Fruit fly (Drosophila melanogaster): ENCODE results near the gene dls.

Gene dls

DNA sequence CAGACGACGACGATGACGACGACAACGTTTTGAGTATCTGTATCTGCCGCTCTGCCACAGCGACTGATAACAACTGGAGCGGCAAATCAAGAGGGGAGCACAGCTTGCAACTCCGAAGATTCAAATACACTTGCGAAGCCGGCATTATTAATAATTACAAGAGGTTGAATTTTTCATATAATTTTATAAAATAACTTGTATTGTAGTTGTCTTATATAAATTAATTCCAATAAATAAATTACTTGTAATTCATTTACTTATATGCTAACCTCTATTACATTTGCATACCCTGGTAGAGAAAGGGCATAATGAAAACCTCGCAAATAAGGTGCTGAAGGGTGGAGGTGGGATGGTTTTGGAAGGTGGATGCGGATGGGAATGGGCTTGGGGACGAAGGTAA, 3.0 kb downstream of the dls start (continued):
- TF ChIP-seq CG3032 (tag; optimal IDR thresholded peaks at IDR 0.05) (peak; percentile 76), CG9139 (GFP tag; optimal IDR thresholded peaks at IDR 0.05) (peak; percentile 15), CG31627 (GFP tag; optimal IDR thresholded peaks at IDR 0.05) (peak; percentile 41), CG8632 (GFP tag; optimal IDR thresholded peaks at IDR 0.05) (peak; percentile 73), ss (GFP tag; optimal IDR thresholded peaks at IDR 0.05) (peak; percentile 48 to 68), CG15336 (GFP tag; IDR thresholded peaks at IDR 0.05) (peak; percentile 50; the same call in 1 of the 2 replicates), CG6163 (GFP tag; IDR thresholded peaks at IDR 0.05) (peak; percentile 56; the same call in 2 of the 3 replicates), svp (GFP tag) (peak; percentile 90), Met (GFP tag; optimal IDR thresholded peaks at IDR 0.05) (peak; percentile 62), CG1621 (tag; optimal IDR thresholded peaks at IDR 0.05) (peak; percentile 42), Ets21C (GFP tag; optimal IDR thresholded peaks at IDR 0.05) (no peak), CG10631 (GFP tag; optimal IDR thresholded peaks at IDR 0.05) (peak; percentile 70), CG7368 (GFP tag; optimal IDR thresholded peaks at IDR 0.05) (peak; percentile 71)

dm6 chr3L:16208053-16208838, 7.1 kb downstream of the dls start:
- TF ChIP-seq CG8119 (GFP tag; IDR thresholded peaks at IDR 0.05) (0 out of 3 replicates have a peak, but pooled peaks have one; percentile 18), ss (GFP tag; optimal IDR thresholded peaks at IDR 0.05) (peak in 1 of 2 experiments; percentile 65), svp (GFP tag) (no peak), CG31627 (GFP tag; optimal IDR thresholded peaks at IDR 0.05) (no peak), dsx (GFP tag; optimal IDR thresholded peaks at IDR 0.05; ENCODE audit: poor library complexity, severe bottlenecking) (peak; percentile 26), CG34406 (GFP tag; optimal IDR thresholded peaks at IDR 0.05) (peak; percentile 3), salr (GFP tag; optimal IDR thresholded peaks at IDR 0.05) (peak in 1 of 2 experiments; percentile 21), Sox102F (GFP tag; optimal IDR thresholded peaks at IDR 0.05) (no peak), Eip78C (GFP tag) (peak; percentile 42), CG3032 (tag; optimal IDR thresholded peaks at IDR 0.05) (peak; percentile 57), CG10631 (GFP tag; optimal IDR thresholded peaks at IDR 0.05) (peak; percentile 18), CG11902 (GFP tag; optimal IDR thresholded peaks at IDR 0.05) (no peak), OdsH (GFP tag; optimal IDR thresholded peaks at IDR 0.05) (peak; percentile 20), Ets96B (tag; optimal IDR thresholded peaks at IDR 0.05) (peak; percentile 68), CG10669 (GFP tag; optimal IDR thresholded peaks at IDR 0.05) (peak; percentile 10), CG6808 (GFP tag; optimal IDR thresholded peaks at IDR 0.05) (peak; percentile 24), CG32006 (GFP tag; optimal IDR thresholded peaks at IDR 0.05) (peak; percentile 31)

DNA sequence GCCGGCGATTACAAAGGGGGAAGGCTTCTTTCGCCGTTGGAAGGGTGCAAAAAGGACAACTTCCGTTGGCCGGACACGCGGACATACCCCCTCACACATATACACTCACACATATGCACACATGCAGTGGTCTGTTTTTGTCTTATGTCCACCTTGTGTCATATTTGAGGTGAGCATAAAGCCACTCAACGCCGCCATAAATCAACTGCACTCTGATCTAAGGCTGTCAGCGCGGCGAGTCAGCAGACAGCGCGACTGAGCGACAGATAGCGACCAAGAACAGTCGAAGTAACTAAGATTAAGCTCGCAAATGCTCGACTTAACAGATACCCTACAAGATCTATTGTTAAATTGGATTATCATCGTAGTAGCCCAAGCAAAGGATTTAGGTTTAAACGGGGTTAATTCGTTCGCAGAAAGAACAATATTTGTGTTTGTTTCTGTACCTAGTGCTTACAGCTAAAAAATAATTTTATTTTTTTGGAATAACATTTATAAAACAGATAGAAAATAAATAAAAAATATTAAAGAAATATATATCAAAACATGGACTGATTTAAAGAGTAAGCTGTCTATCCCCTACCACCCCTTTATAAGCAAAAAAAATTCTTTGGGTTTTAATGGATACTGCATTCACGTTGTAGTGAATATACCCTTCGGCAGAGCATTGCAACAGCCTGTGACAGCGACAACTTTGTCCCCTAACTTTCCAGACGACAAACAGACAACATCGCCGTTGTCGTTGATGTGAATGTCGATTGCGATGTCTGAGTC, 7.9 kb downstream of the dls start:
- TF ChIP-seq CG10631 (GFP tag; optimal IDR thresholded peaks at IDR 0.05) (peak; percentile 37), lz (GFP tag; optimal IDR thresholded peaks at IDR 0.05) (peak; percentile 0), CG7368 (GFP tag; optimal IDR thresholded peaks at IDR 0.05) (no peak), CG4318 (GFP tag; optimal IDR thresholded peaks at IDR 0.05) (peak; percentile 27), CG8119 (GFP tag; IDR thresholded peaks at IDR 0.05) (no peak), net (GFP tag; optimal IDR thresholded peaks at IDR 0.05) (no peak), acj6 (GFP tag; optimal IDR thresholded peaks at IDR 0.05) (peak; percentile 37), CG11902 (GFP tag; optimal IDR thresholded peaks at IDR 0.05) (no peak), Blimp-1 (GFP tag; optimal IDR thresholded peaks at IDR 0.05) (no peak), Sox15 (GFP tag; optimal IDR thresholded peaks at IDR 0.05) (peak; percentile 14), ss (GFP tag; optimal IDR thresholded peaks at IDR 0.05) (peak in 1 of 2 experiments; percentile 30), Lpt (GFP tag; optimal IDR thresholded peaks at IDR 0.05) (no peak), CG6276 (GFP tag; optimal IDR thresholded peaks at IDR 0.05) (no peak), CG11762 (GFP tag; optimal IDR thresholded peaks at IDR 0.05; ENCODE audit: insufficient read depth) (peak; percentile 5), Eip78C (GFP tag) (peak; percentile 78), CG34406 (GFP tag; optimal IDR thresholded peaks at IDR 0.05) (peak; percentile 38), CG9139 (GFP tag; optimal IDR thresholded peaks at IDR 0.05) (no peak), Sox14 (GFP tag; optimal IDR thresholded peaks at IDR 0.05) (no peak), CG31627 (GFP tag; optimal IDR thresholded peaks at IDR 0.05) (peak; percentile 13), CG32006 (GFP tag; optimal IDR thresholded peaks at IDR 0.05) (peak; percentile 63), svp (GFP tag) (peak; percentile 94), CG6808 (GFP tag; optimal IDR thresholded peaks at IDR 0.05) (peak; percentile 14), OdsH (GFP tag; optimal IDR thresholded peaks at IDR 0.05) (peak; percentile 37), CG6854 (GFP tag; optimal IDR thresholded peaks at IDR 0.05) (peak; percentile 23), pdm3 (GFP tag; optimal IDR thresholded peaks at IDR 0.05) (peak; percentile 28), CG15336 (GFP tag; IDR thresholded peaks at IDR 0.05) (no peak), Hr39 (GFP tag; optimal IDR thresholded peaks at IDR 0.05) (no peak), fd59A (GFP tag; optimal IDR thresholded peaks at IDR 0.05) (peak; percentile 51), Ets96B (tag; optimal IDR thresholded peaks at IDR 0.05) (peak; percentile 28), Sox102F (GFP tag; optimal IDR thresholded peaks at IDR 0.05) (peak; percentile 21), Met (GFP tag; optimal IDR thresholded peaks at IDR 0.05) (no peak), eg (GFP tag; IDR thresholded peaks at IDR 0.05) (0 out of 3 replicates have a peak, but pooled peaks have one; percentile 10), Gug (GFP tag; IDR thresholded peaks at IDR 0.05) (no peak)
